Fruit fly (Drosophila melanogaster): ENCODE measurements around the gene pad.

The pad gene

dm6 chr3R:16338342-16338741 lies 3.8 kb upstream of the pad start (continued):
- TF ChIP-seq zen2 (GFP tag; IDR thresholded peaks at IDR 0.05; ENCODE audit: partially characterized antibody), result no peak; the same call in 2 of the 3 replicates

- TF ChIP-seq Dip2 (GFP tag; IDR thresholded peaks at IDR 0.05), result no peak
- no peak for TF ChIP-seq zen2 (GFP tag; IDR thresholded peaks at IDR 0.05; ENCODE audit: partially characterized antibody)
- no peak for TF ChIP-seq Nf-YA (GFP tag; IDR thresholded peaks at IDR 0.05)
- TF ChIP-seq seq (GFP tag; IDR thresholded peaks at IDR 0.05), result no peak
- TF ChIP-seq hb (GFP tag; IDR thresholded peaks at IDR 0.05; ENCODE audit: partially characterized antibody), result 0 out of 3 replicates have a peak, but pooled peaks have one; percentile 12
- TF ChIP-seq Chrac-16 (GFP tag; optimal IDR thresholded peaks at IDR 0.05), result no peak
- 0 out of 2 replicates have a peak, but pooled peaks have one; percentile 29 for TF ChIP-seq Atf6 (GFP tag; IDR thresholded peaks at IDR 0.05)
- TF ChIP-seq ranshi (GFP tag; IDR thresholded peaks at IDR 0.05), result 0 out of 2 replicates have a peak, but pooled peaks have one; percentile 22
Measured at dm6 chr3R:16339475-16339874, 2.6 kb upstream of the pad start, which contains the start of gene Sulf1. Gene Sulf1 (minus strand): TSS chr3R:16339575.

- no peak for TF ChIP-seq gcm2 (GFP tag; optimal IDR thresholded peaks at IDR 0.05)
- no peak for TF ChIP-seq luna (GFP tag; optimal IDR thresholded peaks at IDR 0.05)
- peak; percentile 45 for TF ChIP-seq Drgx (GFP tag; IDR thresholded peaks at IDR 0.05)
- TF ChIP-seq kah (GFP tag; optimal IDR thresholded peaks at IDR 0.05), result no peak
- TF ChIP-seq ci (GFP tag; IDR thresholded peaks at IDR 0.05), result no peak
- no peak for TF ChIP-seq CG6654 (GFP tag; optimal IDR thresholded peaks at IDR 0.05)
- peak; percentile 11 for TF ChIP-seq sens (GFP tag)
- TF ChIP-seq sens-2 (GFP tag; IDR thresholded peaks at IDR 0.05), result no peak
- TF ChIP-seq bcd (GFP tag; optimal IDR thresholded peaks at IDR 0.05), result no peak
- TF ChIP-seq bsh (GFP tag; optimal IDR thresholded peaks at IDR 0.05), result peak in 1 of 2 experiments; percentile 15
- TF ChIP-seq CG17912 (GFP tag; optimal IDR thresholded peaks at IDR 0.05), result no peak
- no peak for TF ChIP-seq gt (GFP tag; IDR thresholded peaks at IDR 0.05)
- TF ChIP-seq CG15479 (GFP tag; optimal IDR thresholded peaks at IDR 0.05), result no peak
- TF ChIP-seq CG11723 (GFP tag; optimal IDR thresholded peaks at IDR 0.05), result no peak
- no peak for TF ChIP-seq CG12104 (GFP tag; optimal IDR thresholded peaks at IDR 0.05)
- no peak for TF ChIP-seq caup (GFP tag; optimal IDR thresholded peaks at IDR 0.05; ENCODE audit: severe bottlenecking)
- TF ChIP-seq bab2 (GFP tag; optimal IDR thresholded peaks at IDR 0.05), result no peak
- TF ChIP-seq Doc3 (GFP tag; IDR thresholded peaks at IDR 0.05; ENCODE audit: partially characterized antibody), result no peak
- no peak for TF ChIP-seq CG14050 (GFP tag; IDR thresholded peaks at IDR 0.05)
- TF ChIP-seq Dp (GFP tag; optimal IDR thresholded peaks at IDR 0.05), result no peak
- peak; percentile 49 for TF ChIP-seq Med (GFP tag)
- TF ChIP-seq Adf1 (GFP tag; IDR thresholded peaks at IDR 0.05), result no peak
- no peak for TF ChIP-seq run (tag; optimal IDR thresholded peaks at IDR 0.05)
- no peak for TF ChIP-seq CG9437 (GFP tag; optimal IDR thresholded peaks at IDR 0.05)
- TF ChIP-seq CG4328 (GFP tag; optimal IDR thresholded peaks at IDR 0.05), result no peak
- TF ChIP-seq CG3281 (GFP tag; optimal IDR thresholded peaks at IDR 0.05), result no peak
- TF ChIP-seq fu2 (GFP tag; optimal IDR thresholded peaks at IDR 0.05), result no peak
- peak; percentile 46 for TF ChIP-seq nom (GFP tag; optimal IDR thresholded peaks at IDR 0.05)
- TF ChIP-seq az2 (GFP tag; optimal IDR thresholded peaks at IDR 0.05), result no peak
- no peak for TF ChIP-seq ind (GFP tag; optimal IDR thresholded peaks at IDR 0.05)
- no peak for TF ChIP-seq TFAM (GFP tag; optimal IDR thresholded peaks at IDR 0.05)
- no peak for TF ChIP-seq Trl (optimal IDR thresholded peaks at IDR 0.05)
- no peak for TF ChIP-seq Trl (GFP tag; optimal IDR thresholded peaks at IDR 0.05)
- TF ChIP-seq crp (GFP tag; optimal IDR thresholded peaks at IDR 0.05), result no peak
- TF ChIP-seq amos (GFP tag; IDR thresholded peaks at IDR 0.05; ENCODE audit: partially characterized antibody), result no peak
Measured at dm6 chr3R:16340610-16341009, 1.5 kb upstream of the pad start.
